Worm (Caenorhabditis elegans) whole organism, mixed stage, embryonic: ENCODE results near the gene C47E12.10.

ENCODE experiments used
- blmp-1 ChIP-seq: fragments of 150-350 bp; optimal IDR thresholded peaks from 2 replicates; lab custom pipeline; 2014; ENCODE audit warnings: missing biosample characterization, missing genetic modification characterization
- elt-1 ChIP-seq: sonication (generic microtip); optimal IDR thresholded peaks from 2 replicates; lab custom pipeline; 2017; ENCODE audit warnings: missing genetic modification characterization, mild to moderate bottlenecking, missing compliant biosample characterization, antibody characterized with exemption, moderate library complexity, borderline replicate concordance; ENCODE audit not compliant: insufficient read depth
- lin-13 ChIP-seq: fragments of 150-350 bp; optimal IDR thresholded peaks from 2 replicates; lab custom pipeline; 2014; ENCODE audit warnings: missing biosample characterization, missing genetic modification characterization
- mls-2 ChIP-seq: sonication (generic microtip); optimal IDR thresholded peaks from 2 replicates; lab custom pipeline; 2016; ENCODE audit warnings: mild to moderate bottlenecking, missing genetic modification characterization, moderate library complexity, missing compliant biosample characterization
- nhr-12 ChIP-seq: fragments of 150-350 bp; optimal IDR thresholded peaks from 2 replicates; lab custom pipeline; 2014; ENCODE audit warnings: missing biosample characterization, missing genetic modification characterization
- unc-120 ChIP-seq: sonication (generic microtip); optimal IDR thresholded peaks from 2 replicates; lab custom pipeline; 2017; ENCODE audit warnings: missing genetic modification characterization, missing compliant biosample characterization; ENCODE audit not compliant: poor library complexity, severe bottlenecking
- unc-62 ChIP-seq: fragments of 150-350 bp; optimal IDR thresholded peaks from 2 replicates; lab custom pipeline; 2014; ENCODE audit warnings: missing biosample characterization, missing genetic modification reagents, missing genetic modification characterization

ce11 chrIV:9944279-9944678 lies 28.3 kb upstream of the C47E12.10 start:
- TF ChIP-seq lin-13 (tag; lab: Kevin White, UChicago) (no peak), unc-62 (GFP tag; lab: Kevin White, UChicago) (no peak), nhr-12 (tag; lab: Kevin White, UChicago) (no peak), unc-120 (tag; lab: Kevin White, UChicago) (no peak), mls-2 (no peak), elt-1 (tag; lab: Kevin White, UChicago) (no peak), blmp-1 (tag; lab: Kevin White, UChicago) (no peak)
